Worm (Caenorhabditis elegans): ENCODE data around the gene mrps-31.

ce11 chrIII:3679083-3679482 is 48.9 kb upstream of the mrps-31 start:
- no peak for TF ChIP-seq unc-3 (GFP tag; conservative IDR thresholded peaks at IDR 0.05)
- no peak for TF ChIP-seq unc-3 (tag; optimal IDR thresholded peaks at IDR 0.05)
- TF ChIP-seq ets-4 (tag; optimal IDR thresholded peaks at IDR 0.05) = no peak
- no peak for TF ChIP-seq nfya-1 (tag; optimal IDR thresholded peaks at IDR 0.05)
- no peak for TF ChIP-seq ceh-14 (tag; optimal IDR thresholded peaks at IDR 0.05)
- no peak for TF ChIP-seq elt-2 (tag; optimal IDR thresholded peaks at IDR 0.05)
- no peak for TF ChIP-seq mec-3 (tag; optimal IDR thresholded peaks at IDR 0.05; ENCODE audit: borderline replicate concordance)
- TF ChIP-seq ztf-16 (tag; optimal IDR thresholded peaks at IDR 0.05) = no peak
- TF ChIP-seq dmd-4 (tag; optimal IDR thresholded peaks at IDR 0.05; ENCODE audit: borderline replicate concordance) = no peak
- no peak for TF ChIP-seq pros-1 (tag; optimal IDR thresholded peaks at IDR 0.05)
- TF ChIP-seq fax-1 (tag; optimal IDR thresholded peaks at IDR 0.05) = no peak
- TF ChIP-seq ceh-45 (GFP tag; IDR thresholded peaks at IDR 0.05) = no peak
- TF ChIP-seq rnt-1 (tag; optimal IDR thresholded peaks at IDR 0.05) = no peak
- TF ChIP-seq unc-86 (tag; optimal IDR thresholded peaks at IDR 0.05) = no peak
- no peak for TF ChIP-seq ahr-1 (tag; optimal IDR thresholded peaks at IDR 0.05)

Measured in whole organism, late embryonic.